Worm (Caenorhabditis elegans): Measurements from ENCODE around the gene kcmf-1.

DNA sequence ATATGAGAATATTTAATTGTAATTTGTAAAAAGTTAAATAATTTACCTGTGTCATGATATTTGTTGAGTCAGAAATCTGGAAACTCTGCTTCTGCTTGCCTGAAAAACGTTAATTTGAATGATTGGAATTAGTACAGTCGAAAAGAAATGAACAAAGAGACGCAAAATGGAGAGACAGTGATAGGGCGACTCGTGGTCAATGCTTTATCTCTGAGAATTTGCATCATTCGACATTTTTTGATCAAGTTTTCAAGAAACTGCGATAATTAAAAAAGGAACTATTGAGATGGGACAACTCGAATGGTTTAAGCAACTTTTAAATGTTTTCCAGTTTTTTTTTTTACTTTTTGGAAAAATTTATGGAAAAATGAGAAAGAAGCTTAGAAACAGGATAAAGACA, 31.7 kb downstream of the kcmf-1 start, which contains the start of gene cuc-1:
- TF ChIP-seq tra-4 (tag; optimal IDR thresholded peaks at IDR 0.05), result no peak
- no peak for TF ChIP-seq ama-1 (optimal IDR thresholded peaks at IDR 0.05)
- TF ChIP-seq tbx-11 (GFP tag; IDR thresholded peaks at IDR 0.05), result no peak
- no peak for TF ChIP-seq B0310.2 (tag; optimal IDR thresholded peaks at IDR 0.05)

Data from whole organism, early embryonic.